Worm (Caenorhabditis elegans) whole organism, L3 larva: ENCODE data around the gene F02D10.6.

ENCODE experiments used
- egl-27 ChIP-seq: sonication (generic microtip); optimal IDR thresholded peaks from 4 replicates; lab custom pipeline; 2017; ENCODE audit warnings: missing biosample characterization, missing genetic modification reagents, missing genetic modification characterization
- elt-1 ChIP-seq: fragments of 150-350 bp; optimal IDR thresholded peaks from 2 replicates; lab custom pipeline; 2014; ENCODE audit warnings: missing biosample characterization, missing genetic modification characterization
- fkh-10 ChIP-seq: sonication (generic microtip); optimal IDR thresholded peaks from 2 replicates; lab custom pipeline; 2017; ENCODE audit warnings: missing biosample characterization, missing genetic modification reagents, missing genetic modification characterization
- lin-15B ChIP-seq: fragments of 150-350 bp; optimal IDR thresholded peaks from 2 replicates; lab custom pipeline; 2014; ENCODE audit warnings: missing biosample characterization, missing genetic modification characterization
- snpc-4 ChIP-seq: fragments of 150-350 bp; optimal IDR thresholded peaks from 2 replicates; lab custom pipeline; 2014; ENCODE audit warnings: missing biosample characterization, missing genetic modification characterization
- unc-62 ChIP-seq: fragments of 150-350 bp; sonication (generic microtip); optimal IDR thresholded peaks from 4 replicates; lab custom pipeline; 2014; ENCODE audit warnings: missing biosample characterization, missing genetic modification reagents, missing genetic modification characterization
- ztf-4 ChIP-seq: fragments of 150-350 bp; optimal IDR thresholded peaks from 2 replicates; lab custom pipeline; 2014; ENCODE audit warnings: missing biosample characterization, missing genetic modification characterization

DNA sequence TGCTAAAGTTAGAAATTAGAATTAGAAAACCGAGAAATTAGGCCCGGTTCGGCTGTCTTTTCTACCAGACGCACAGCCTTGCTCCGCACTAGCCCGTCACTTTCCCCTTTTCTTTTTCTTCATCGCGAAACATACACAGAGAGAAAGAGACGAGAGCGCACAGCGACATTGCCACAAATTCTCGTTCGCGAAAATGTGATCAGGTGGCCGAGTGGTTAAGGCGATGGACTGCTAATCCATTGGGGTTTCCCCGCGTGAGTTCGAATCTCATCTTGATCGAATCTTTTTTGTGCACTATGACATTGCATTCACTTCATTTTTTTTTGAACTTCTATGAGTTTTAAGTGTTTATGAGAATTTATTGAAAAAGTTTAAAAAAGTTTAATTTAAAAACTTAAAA, 9.0 kb downstream of the F02D10.6 start:
- TF ChIP-seq elt-1 (tag; lab: Kevin White, UChicago) (no peak), unc-62 (no peak), fkh-10 (no peak), lin-15B (tag; lab: Kevin White, UChicago) (no peak), snpc-4 (tag; lab: Kevin White, UChicago) (no peak), ztf-4 (tag; lab: Kevin White, UChicago) (no peak), egl-27 (tag; lab: Kevin White, UChicago) (no peak)
